Worm (Caenorhabditis elegans) whole organism, early embryonic: Measurements from ENCODE around the gene cyp-35A1.

Source experiments
- F13C5.2 ChIP-seq: sonication (generic microtip); optimal IDR thresholded peaks from 2 replicates; lab custom pipeline; 2017; ENCODE audit warnings: mild to moderate bottlenecking, missing genetic modification characterization, inconsistent platforms, missing compliant biosample characterization
- ama-1 ChIP-seq: fragments of 150-350 bp; optimal IDR thresholded peaks from 2 replicates; lab custom pipeline; 2014
- ceh-36 ChIP-seq: sonication (generic microtip); optimal IDR thresholded peaks from 2 replicates; lab custom pipeline; 2016; ENCODE audit warnings: missing genetic modification characterization, inconsistent platforms, missing compliant biosample characterization
- ets-7 ChIP-seq: sonication (generic microtip); optimal IDR thresholded peaks from 2 replicates; lab custom pipeline; 2016; ENCODE audit warnings: missing genotype, missing genetic modification characterization, missing compliant biosample characterization
- flt-1 ChIP-seq: fragments of 200-800 bp; sonication (Bioruptor generic); IDR thresholded peaks from 2 replicates; pipeline ENCODE4 v1.3.6; 2022; ENCODE audit warnings: missing genetic modification characterization, missing compliant biosample characterization
- hmg-4 ChIP-seq: fragments of 200-800 bp; sonication (Bioruptor generic); optimal IDR thresholded peaks from 2 replicates; lab custom pipeline; 2018; ENCODE audit warnings: mild to moderate bottlenecking, missing genetic modification characterization, missing compliant biosample characterization
- hnd-1 ChIP-seq: sonication (generic microtip); optimal IDR thresholded peaks from 2 replicates; lab custom pipeline; 2016; ENCODE audit warnings: missing genetic modification characterization, missing compliant biosample characterization
- pes-1 ChIP-seq: fragments of 200-800 bp; sonication (Bioruptor generic); IDR thresholded peaks from 2 replicates; pipeline ENCODE4 v1.3.6; 2022; ENCODE audit warnings: missing genetic modification reagents, missing genetic modification characterization, missing compliant biosample characterization
- sea-1 ChIP-seq: fragments of 200-800 bp; sonication (Bioruptor generic); conservative IDR thresholded peaks from 2 replicates; pipeline ENCODE4 v1.3.6; 2022; ENCODE audit warnings: missing genetic modification characterization, missing compliant biosample characterization
- tbx-37 ChIP-seq: fragments of 200-800 bp; sonication (Bioruptor generic); conservative IDR thresholded peaks from 2 replicates; pipeline ENCODE4 v1.3.6; 2022; ENCODE audit warnings: missing genetic modification reagents, missing genetic modification characterization, missing compliant biosample characterization

- TF ChIP-seq hmg-4 (GFP tag; lab: Kevin White, UChicago) (no peak), flt-1 (no peak), pes-1 (GFP tag; lab: Robert Waterston, UW) (no peak), tbx-37 (GFP tag; lab: Robert Waterston, UW) (no peak), ama-1 (lab: Kevin White, UChicago) (no peak), ceh-36 (tag; lab: Kevin White, UChicago) (no peak), F13C5.2 (no peak), ets-7 (tag; lab: Kevin White, UChicago) (no peak), sea-1 (GFP tag; lab: Robert Waterston, UW) (no peak), hnd-1 (no peak)
Observed at ce11 chrV:7369578-7369977, 8.0 kb upstream of the cyp-35A1 start, which contains the start of gene srj-14.
